Worm (Caenorhabditis elegans) whole organism, L1 larva: ENCODE results near the gene F41E7.6.

Source experiments
- F16B12.6 ChIP-seq: fragments of 150-350 bp; optimal IDR thresholded peaks from 2 replicates; lab custom pipeline; 2014; ENCODE audit warnings: missing biosample characterization, missing genetic modification characterization
- aha-1 ChIP-seq: fragments of 150-350 bp; optimal IDR thresholded peaks from 2 replicates; lab custom pipeline; 2014; ENCODE audit warnings: missing biosample characterization, missing genetic modification characterization
- ceh-63 ChIP-seq: fragments of 200-800 bp; sonication (Bioruptor generic); optimal IDR thresholded peaks from 2 replicates; lab custom pipeline; 2018; ENCODE audit warnings: mild to moderate bottlenecking, missing genetic modification characterization, missing compliant biosample characterization
- ceh-88 ChIP-seq: fragments of 200-800 bp; sonication (Bioruptor generic); IDR thresholded peaks from 2 replicates; pipeline ENCODE4 v1.3.6; 2022; ENCODE audit warnings: missing genetic modification characterization, missing compliant biosample characterization
- ces-1 ChIP-seq: fragments of 150-350 bp; optimal IDR thresholded peaks from 2 replicates; lab custom pipeline; 2014; ENCODE audit warnings: missing biosample characterization, missing genetic modification reagents, missing genetic modification characterization
- egl-13 ChIP-seq: sonication (generic microtip); optimal IDR thresholded peaks from 2 replicates; lab custom pipeline; 2016; ENCODE audit warnings: missing genotype, missing genetic modification reagents, missing genetic modification characterization, missing compliant biosample characterization
- egl-27 ChIP-seq, 2 experiments: fragments of 150-350 bp in 1 of 2; sonication (generic microtip); optimal IDR thresholded peaks; 3 replicates each; lab custom pipeline; 2017 to 2018; ENCODE audit warnings: missing biosample characterization in 2 of 2, missing genetic modification characterization in 2 of 2, missing genetic modification reagents in 2 of 2
- elt-3 ChIP-seq, 6 experiments: fragments of 150-350 bp in 1 of 6; sonication (generic microtip); optimal IDR thresholded peaks; 2 replicates each; lab custom pipeline; 2017 to 2018; ENCODE audit warnings: missing biosample characterization in 6 of 6, missing genetic modification characterization in 6 of 6, inconsistent platforms in 1 of 6
- ets-5 ChIP-seq: fragments of 200-800 bp; sonication (Bioruptor generic); IDR thresholded peaks from 2 replicates; pipeline ENCODE4 v1.3.6; 2022; ENCODE audit warnings: missing genetic modification characterization, missing compliant biosample characterization
- fkh-10 ChIP-seq: sonication (generic microtip); optimal IDR thresholded peaks from 2 replicates; lab custom pipeline; 2017; ENCODE audit warnings: missing biosample characterization, missing genetic modification reagents, missing genetic modification characterization
- fkh-4 ChIP-seq: sonication (generic microtip); optimal IDR thresholded peaks from 2 replicates; lab custom pipeline; 2016; ENCODE audit warnings: missing compliant biosample characterization, missing genetic modification characterization, borderline replicate concordance
- fos-1 ChIP-seq: fragments of 150-350 bp; optimal IDR thresholded peaks from 2 replicates; lab custom pipeline; 2014; ENCODE audit warnings: missing biosample characterization, missing genetic modification characterization
- grh-1 ChIP-seq: fragments of 200-800 bp; sonication (Bioruptor generic); IDR thresholded peaks from 2 replicates; pipeline ENCODE4 v1.3.6; 2022; ENCODE audit warnings: missing genetic modification reagents, missing genetic modification characterization, missing compliant biosample characterization
- hpl-2 ChIP-seq: fragments of 150-350 bp; optimal IDR thresholded peaks from 2 replicates; lab custom pipeline; 2014; ENCODE audit warnings: missing biosample characterization, missing genetic modification reagents, missing genetic modification characterization
- jun-1 ChIP-seq: fragments of 150-350 bp; optimal IDR thresholded peaks from 2 replicates; lab custom pipeline; 2014; ENCODE audit warnings: missing biosample characterization, missing genetic modification reagents, missing genetic modification characterization
- lin-14 ChIP-seq: fragments of 200-800 bp; sonication (Bioruptor generic); optimal IDR thresholded peaks from 2 replicates; lab custom pipeline; 2018; ENCODE audit warnings: mild to moderate bottlenecking, missing genetic modification characterization, moderate library complexity, missing compliant biosample characterization
- lin-35 ChIP-seq, 2 experiments: fragments of 150-350 bp; optimal IDR thresholded peaks; 2 replicates each; lab custom pipeline; 2014; ENCODE audit warnings: missing biosample characterization in 2 of 2, missing genetic modification characterization in 2 of 2, missing genetic modification reagents in 2 of 2
- lin-39 ChIP-seq: fragments of 150-350 bp; optimal IDR thresholded peaks from 2 replicates; lab custom pipeline; 2014; ENCODE audit warnings: missing biosample characterization, missing genetic modification reagents, missing genetic modification characterization
- lir-3 ChIP-seq: sonication (generic microtip); optimal IDR thresholded peaks from 2 replicates; lab custom pipeline; 2016; ENCODE audit warnings: mild to moderate bottlenecking, missing genetic modification characterization, moderate library complexity, missing compliant biosample characterization; ENCODE audit not compliant: poor library complexity
- lsy-2 ChIP-seq, 2 experiments: fragments of 150-350 bp; optimal IDR thresholded peaks; 2 replicates each; lab custom pipeline; 2014; ENCODE audit warnings: missing biosample characterization in 2 of 2, missing genetic modification characterization in 2 of 2
- mab-9 ChIP-seq: fragments of 200-800 bp; sonication (Bioruptor generic); IDR thresholded peaks from 2 replicates; pipeline ENCODE4 v1.3.6; 2022; ENCODE audit warnings: missing genetic modification reagents, missing genetic modification characterization, missing compliant biosample characterization
- mdl-1 ChIP-seq, 2 experiments: fragments of 150-350 bp; optimal IDR thresholded peaks; 2 replicates each; lab custom pipeline; 2014 to 2017; ENCODE audit warnings: missing biosample characterization in 2 of 2, missing genetic modification characterization in 2 of 2, inconsistent platforms in 1 of 2
- mep-1 ChIP-seq: fragments of 150-350 bp; optimal IDR thresholded peaks from 2 replicates; lab custom pipeline; 2014; ENCODE audit warnings: missing biosample characterization, missing genetic modification characterization
- nhr-11 ChIP-seq: fragments of 150-350 bp; optimal IDR thresholded peaks from 2 replicates; lab custom pipeline; 2014; ENCODE audit warnings: missing biosample characterization, missing genetic modification characterization
- nhr-12 ChIP-seq: sonication (generic microtip); optimal IDR thresholded peaks from 2 replicates; lab custom pipeline; 2017; ENCODE audit warnings: missing biosample characterization, missing genetic modification characterization
- nhr-19 ChIP-seq: fragments of 200-800 bp; sonication (Bioruptor generic); conservative IDR thresholded peaks from 2 replicates; pipeline ENCODE4 v1.3.6; 2022; ENCODE audit warnings: missing genetic modification characterization, missing compliant biosample characterization
- nhr-20 ChIP-seq: sonication (generic microtip); optimal IDR thresholded peaks from 2 replicates; lab custom pipeline; 2016; ENCODE audit warnings: mild to moderate bottlenecking, missing genetic modification characterization, missing compliant biosample characterization
- nhr-47 ChIP-seq: sonication (generic microtip); optimal IDR thresholded peaks from 2 replicates; lab custom pipeline; 2016; ENCODE audit warnings: mild to moderate bottlenecking, missing genetic modification characterization, moderate library complexity, missing compliant biosample characterization
- nhr-71 ChIP-seq: sonication (generic microtip); optimal IDR thresholded peaks from 2 replicates; lab custom pipeline; 2016; ENCODE audit warnings: mild to moderate bottlenecking, missing genetic modification characterization, moderate library complexity, missing compliant biosample characterization
- nhr-76 ChIP-seq: sonication (generic microtip); optimal IDR thresholded peaks from 2 replicates; lab custom pipeline; 2017; ENCODE audit warnings: missing biosample characterization, missing genetic modification characterization
- nhr-77 ChIP-seq: fragments of 150-350 bp; optimal IDR thresholded peaks from 2 replicates; lab custom pipeline; 2014; ENCODE audit warnings: missing biosample characterization, missing genetic modification characterization
- nhr-90 ChIP-seq: sonication (generic microtip); optimal IDR thresholded peaks from 2 replicates; lab custom pipeline; 2016; ENCODE audit warnings: mild to moderate bottlenecking, missing genetic modification characterization, missing compliant biosample characterization; ENCODE audit not compliant: poor library complexity
- pag-3 ChIP-seq: sonication (generic microtip); optimal IDR thresholded peaks from 2 replicates; lab custom pipeline; 2017; ENCODE audit warnings: missing genetic modification characterization, mild to moderate bottlenecking, missing compliant biosample characterization, antibody characterized with exemption, borderline replicate concordance; ENCODE audit not compliant: insufficient read depth
- pqm-1 ChIP-seq: sonication (generic microtip); optimal IDR thresholded peaks from 3 replicates; lab custom pipeline; 2017; ENCODE audit warnings: missing biosample characterization, missing genetic modification characterization
- rnt-1 ChIP-seq: sonication (generic microtip); optimal IDR thresholded peaks from 2 replicates; lab custom pipeline; 2016; ENCODE audit warnings: mild to moderate bottlenecking, missing genetic modification characterization, moderate library complexity, missing compliant biosample characterization
- skn-1 ChIP-seq: fragments of 150-350 bp; optimal IDR thresholded peaks from 2 replicates; lab custom pipeline; 2014; ENCODE audit warnings: missing biosample characterization, missing genetic modification characterization
- snpc-4 ChIP-seq: fragments of 150-350 bp; optimal IDR thresholded peaks from 2 replicates; lab custom pipeline; 2014; ENCODE audit warnings: missing biosample characterization, missing genetic modification characterization
- snu-23 ChIP-seq: sonication (generic microtip); optimal IDR thresholded peaks from 2 replicates; lab custom pipeline; 2016; ENCODE audit warnings: missing genetic modification characterization, missing compliant biosample characterization
- sox-4 ChIP-seq: sonication (generic microtip); optimal IDR thresholded peaks from 2 replicates; lab custom pipeline; 2016; ENCODE audit warnings: missing genetic modification characterization, missing compliant biosample characterization
- sup-37 ChIP-seq: fragments of 200-800 bp; sonication (Bioruptor generic); optimal IDR thresholded peaks from 2 replicates; lab custom pipeline; 2018; ENCODE audit warnings: mild to moderate bottlenecking, missing genetic modification characterization, missing compliant biosample characterization
- swsn-7 ChIP-seq: sonication (generic microtip); optimal IDR thresholded peaks from 2 replicates; lab custom pipeline; 2016; ENCODE audit warnings: missing genetic modification characterization, missing compliant biosample characterization
- tbx-2 ChIP-seq: sonication (generic microtip); optimal IDR thresholded peaks from 2 replicates; lab custom pipeline; 2016; ENCODE audit warnings: missing genetic modification characterization, missing compliant biosample characterization
- tlp-1 ChIP-seq: fragments of 150-350 bp; optimal IDR thresholded peaks from 2 replicates; lab custom pipeline; 2014; ENCODE audit warnings: missing biosample characterization, missing genetic modification characterization
- unc-130 ChIP-seq: fragments of 150-350 bp; optimal IDR thresholded peaks from 2 replicates; lab custom pipeline; 2017; ENCODE audit warnings: missing biosample characterization, missing genetic modification characterization, inconsistent platforms
- unc-30 ChIP-seq: sonication (generic microtip); optimal IDR thresholded peaks from 2 replicates; lab custom pipeline; 2017; ENCODE audit warnings: missing biosample characterization, missing genetic modification characterization
- unc-62 ChIP-seq: fragments of 150-350 bp; optimal IDR thresholded peaks from 2 replicates; lab custom pipeline; 2014; ENCODE audit warnings: missing biosample characterization, missing genetic modification reagents, missing genetic modification characterization
- unc-86 ChIP-seq: sonication (generic microtip); optimal IDR thresholded peaks from 2 replicates; lab custom pipeline; 2016; ENCODE audit warnings: missing genetic modification characterization, missing compliant biosample characterization
- xbp-1 ChIP-seq: sonication (generic microtip); optimal IDR thresholded peaks from 2 replicates; lab custom pipeline; 2016; ENCODE audit warnings: missing genetic modification characterization, missing compliant biosample characterization
- ztf-11 ChIP-seq, 2 experiments: sonication (generic microtip); optimal IDR thresholded peaks; 2 replicates each; lab custom pipeline; 2016 to 2017; ENCODE audit warnings: missing genetic modification characterization in 2 of 2, missing biosample characterization in 1 of 2, missing compliant biosample characterization in 1 of 2
- ztf-4 ChIP-seq: fragments of 150-350 bp; optimal IDR thresholded peaks from 2 replicates; lab custom pipeline; 2014; ENCODE audit warnings: missing biosample characterization, missing genetic modification characterization

The F41E7.6 gene

ce11 chrX:10333301-10333854 is 23.1 kb upstream of the F41E7.6 start, which contains the start of gene R07E3.4 (continued):
- TF ChIP-seq ztf-11 (tag; optimal IDR thresholded peaks at IDR 0.05; lab: Kevin White, UChicago): no peak
- TF ChIP-seq unc-86 (tag; lab: Kevin White, UChicago): no peak
- no peak for TF ChIP-seq sup-37 (GFP tag; lab: Kevin White, UChicago)
- no peak for TF ChIP-seq mdl-1 (tag; optimal IDR thresholded peaks at IDR 0.05; lab: Kevin White, UChicago)
- no peak for TF ChIP-seq unc-30 (tag; lab: Kevin White, UChicago)
- no peak for TF ChIP-seq fkh-10 (GFP tag; lab: Kevin White, UChicago)
- no peak for TF ChIP-seq fkh-4 (tag; lab: Kevin White, UChicago)
- TF ChIP-seq rnt-1 (tag; lab: Kevin White, UChicago): peak; percentile 65
- TF ChIP-seq mab-9: no peak
- no peak for TF ChIP-seq tlp-1 (tag; lab: Kevin White, UChicago)
- no peak for TF ChIP-seq ets-5
- TF ChIP-seq pqm-1: peak; percentile 9
- no peak for TF ChIP-seq unc-62 (GFP tag; lab: Kevin White, UChicago)
- TF ChIP-seq egl-13 (tag; lab: Kevin White, UChicago): no peak
- peak in 1 of 6 experiments; percentile 28 for TF ChIP-seq elt-3 (tag; optimal IDR thresholded peaks at IDR 0.05; lab: Kevin White, UChicago)
- TF ChIP-seq grh-1: peak; percentile 61
- no peak for TF ChIP-seq jun-1 (tag; lab: Kevin White, UChicago)
- peak in 1 of 2 experiments; percentile 1 for TF ChIP-seq lsy-2 (tag; optimal IDR thresholded peaks at IDR 0.05; lab: Kevin White, UChicago)
- peak; percentile 68 for TF ChIP-seq nhr-19 (GFP tag; lab: Robert Waterston, UW)
- no peak for TF ChIP-seq hpl-2
- no peak for TF ChIP-seq lin-39
- TF ChIP-seq pag-3: no peak
- TF ChIP-seq snpc-4 (tag; lab: Kevin White, UChicago): no peak
- peak; percentile 86 for TF ChIP-seq nhr-20 (tag; lab: Kevin White, UChicago)
- no peak for TF ChIP-seq nhr-76 (tag; lab: Kevin White, UChicago)
- TF ChIP-seq unc-130: peak; percentile 16
- TF ChIP-seq nhr-11 (tag; lab: Kevin White, UChicago): peak; percentile 72
- no peak for TF ChIP-seq F16B12.6
- TF ChIP-seq ceh-63: no peak
- TF ChIP-seq swsn-7 (tag; lab: Kevin White, UChicago): no peak
- no peak for TF ChIP-seq fos-1
- TF ChIP-seq nhr-77: no peak
- TF ChIP-seq sox-4: no peak
- peak; percentile 4 for TF ChIP-seq xbp-1 (tag; lab: Kevin White, UChicago)
- TF ChIP-seq aha-1 (tag; lab: Kevin White, UChicago): no peak

DNA sequence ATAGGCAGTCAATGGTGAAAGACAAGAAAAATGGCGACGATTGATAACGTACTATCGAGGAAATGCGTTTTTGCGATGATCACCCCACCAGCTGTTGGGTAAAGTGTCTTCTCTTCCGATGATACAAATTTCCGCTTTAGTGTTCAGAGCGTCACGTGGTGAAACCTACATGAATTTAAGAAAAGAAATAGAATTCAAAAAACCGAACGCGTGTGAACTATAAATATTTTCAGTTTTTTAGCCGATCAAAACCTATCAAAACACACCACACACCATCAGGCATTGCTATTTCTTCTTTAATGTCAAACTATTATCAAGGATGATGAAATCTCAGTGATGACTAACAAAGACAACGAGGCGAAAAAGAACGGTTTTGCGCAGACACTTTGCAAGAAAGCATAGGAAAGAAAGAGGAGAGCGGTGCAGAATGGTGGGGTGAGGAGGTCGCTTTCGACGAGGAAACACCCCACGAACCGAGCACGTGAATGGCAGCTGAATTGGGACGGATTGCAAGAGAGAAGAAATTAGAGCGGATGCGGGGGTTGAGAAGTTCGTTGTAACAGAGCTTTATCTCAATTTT is 21.9 kb upstream of the F41E7.6 start:
- TF ChIP-seq tbx-2 (tag; lab: Kevin White, UChicago): peak; percentile 39
- TF ChIP-seq nhr-19 (GFP tag; lab: Robert Waterston, UW): peak; percentile 56
- peak; percentile 21 to 55 for TF ChIP-seq egl-27 (tag; optimal IDR thresholded peaks at IDR 0.05; lab: Kevin White, UChicago)
- TF ChIP-seq skn-1 (tag; lab: Kevin White, UChicago): peak; percentile 78
- TF ChIP-seq lin-14 (GFP tag; lab: Kevin White, UChicago): peak; percentile 84
- TF ChIP-seq nhr-71: peak; percentile 74
- no peak for TF ChIP-seq ces-1 (GFP tag; lab: Kevin White, UChicago)
- TF ChIP-seq snu-23 (GFP tag; lab: Kevin White, UChicago): peak; percentile 43
- TF ChIP-seq nhr-47 (tag; lab: Kevin White, UChicago): peak; percentile 25
- TF ChIP-seq grh-1: no peak
- peak; percentile 28 for TF ChIP-seq mep-1 (tag; lab: Kevin White, UChicago)
- TF ChIP-seq nhr-90 (tag; lab: Kevin White, UChicago): peak; percentile 15
- no peak for TF ChIP-seq nhr-12
- TF ChIP-seq rnt-1 (tag; lab: Kevin White, UChicago): peak; percentile 72
- TF ChIP-seq lir-3 (tag; lab: Kevin White, UChicago): no peak
- TF ChIP-seq unc-130: peak; percentile 5
- no peak for TF ChIP-seq egl-13 (tag; lab: Kevin White, UChicago)
- TF ChIP-seq lin-35 (GFP tag; optimal IDR thresholded peaks at IDR 0.05; lab: Kevin White, UChicago): peak in 1 of 2 experiments; percentile 14
- TF ChIP-seq nhr-77: peak; percentile 44
- peak in 1 of 2 experiments; percentile 24 for TF ChIP-seq lsy-2 (tag; optimal IDR thresholded peaks at IDR 0.05; lab: Kevin White, UChicago)
- TF ChIP-seq lin-39: no peak
- no peak for TF ChIP-seq tlp-1 (tag; lab: Kevin White, UChicago)
- TF ChIP-seq ztf-4: no peak
- no peak for TF ChIP-seq xbp-1 (tag; lab: Kevin White, UChicago)
- TF ChIP-seq mdl-1 (tag; optimal IDR thresholded peaks at IDR 0.05; lab: Kevin White, UChicago): peak in 1 of 2 experiments; percentile 38
- peak; percentile 31 for TF ChIP-seq jun-1 (tag; lab: Kevin White, UChicago)
- no peak for TF ChIP-seq ceh-88
